Worm (Caenorhabditis elegans) whole organism, L2 larva: ENCODE data around the gene ZK688.7.
"Not testable (repeated sequence)": the region's sequence is repeated elsewhere in the genome, so short reads cannot be mapped to it uniquely, and the experiment has no call there.

ENCODE experiments used
- C34F6.9 ChIP-seq: fragments of 150-350 bp; optimal IDR thresholded peaks from 2 replicates; lab custom pipeline; 2014; ENCODE audit warnings: missing biosample characterization, missing genetic modification characterization
- R02D3.7 ChIP-seq: fragments of 150-350 bp; optimal IDR thresholded peaks from 2 replicates; lab custom pipeline; 2014; ENCODE audit warnings: missing biosample characterization, missing genetic modification characterization
- ZK546.5 ChIP-seq: sonication (generic microtip); optimal IDR thresholded peaks from 2 replicates; lab custom pipeline; 2017; ENCODE audit warnings: missing biosample characterization, missing genetic modification characterization
- ama-1 ChIP-seq: fragments of 150-350 bp; optimal IDR thresholded peaks from 2 replicates; lab custom pipeline; 2018; ENCODE audit warnings: inconsistent platforms
- ceh-16 ChIP-seq: fragments of 150-350 bp; optimal IDR thresholded peaks from 2 replicates; lab custom pipeline; 2014; ENCODE audit warnings: missing biosample characterization, missing genetic modification characterization
- ceh-82 ChIP-seq: fragments of 150-350 bp; optimal IDR thresholded peaks from 2 replicates; lab custom pipeline; 2014; ENCODE audit warnings: missing biosample characterization, missing genetic modification characterization
- crh-2 ChIP-seq: sonication (generic microtip); optimal IDR thresholded peaks from 2 replicates; lab custom pipeline; 2017; ENCODE audit warnings: missing biosample characterization, missing genetic modification characterization
- elt-1 ChIP-seq: fragments of 150-350 bp; optimal IDR thresholded peaks from 2 replicates; lab custom pipeline; 2014; ENCODE audit warnings: missing biosample characterization, missing genetic modification characterization
- fos-1 ChIP-seq: fragments of 150-350 bp; optimal IDR thresholded peaks from 2 replicates; lab custom pipeline; 2014; ENCODE audit warnings: missing biosample characterization, missing genetic modification characterization
- gmeb-1 ChIP-seq: fragments of 150-350 bp; optimal IDR thresholded peaks from 2 replicates; lab custom pipeline; 2014; ENCODE audit warnings: missing biosample characterization, missing genetic modification characterization
- lin-11 ChIP-seq: fragments of 150-350 bp; sonication (generic microtip); optimal IDR thresholded peaks from 2 replicates; lab custom pipeline; 2014; ENCODE audit warnings: missing biosample characterization, missing genetic modification characterization, inconsistent platforms, mixed read lengths
- lsy-2 ChIP-seq, 2 experiments: fragments of 150-350 bp in 1 of 2; sonication (generic microtip) in 1 of 2; optimal IDR thresholded peaks; 2 replicates each; lab custom pipeline; 2014 to 2017; ENCODE audit warnings: missing biosample characterization in 2 of 2, missing genetic modification characterization in 2 of 2
- mab-5 ChIP-seq: fragments of 150-350 bp; optimal IDR thresholded peaks from 2 replicates; lab custom pipeline; 2014; ENCODE audit warnings: missing biosample characterization, missing genetic modification characterization
- mbf-1 ChIP-seq: sonication (generic microtip); optimal IDR thresholded peaks from 2 replicates; lab custom pipeline; 2017; ENCODE audit warnings: missing biosample characterization, missing genetic modification characterization
- nhr-11 ChIP-seq: fragments of 150-350 bp; optimal IDR thresholded peaks from 2 replicates; lab custom pipeline; 2014; ENCODE audit warnings: missing biosample characterization, missing genetic modification characterization
- nhr-12 ChIP-seq: fragments of 150-350 bp; optimal IDR thresholded peaks from 2 replicates; lab custom pipeline; 2014; ENCODE audit warnings: missing biosample characterization, missing genetic modification characterization
- nhr-129 ChIP-seq: fragments of 150-350 bp; optimal IDR thresholded peaks from 2 replicates; lab custom pipeline; 2014; ENCODE audit warnings: missing biosample characterization, missing genetic modification characterization
- nhr-21 ChIP-seq: fragments of 150-350 bp; optimal IDR thresholded peaks from 2 replicates; lab custom pipeline; 2014; ENCODE audit warnings: missing biosample characterization, missing genetic modification characterization
- nhr-237 ChIP-seq: fragments of 150-350 bp; optimal IDR thresholded peaks from 2 replicates; lab custom pipeline; 2014; ENCODE audit warnings: missing biosample characterization, missing genetic modification characterization
- nhr-25 ChIP-seq: fragments of 150-350 bp; sonication (generic microtip); optimal IDR thresholded peaks from 3 replicates; lab custom pipeline; 2014; ENCODE audit warnings: missing biosample characterization, missing genetic modification characterization
- nhr-6 ChIP-seq: fragments of 150-350 bp; optimal IDR thresholded peaks from 2 replicates; lab custom pipeline; 2014; ENCODE audit warnings: missing biosample characterization, missing genetic modification characterization
- peb-1 ChIP-seq: fragments of 150-350 bp; optimal IDR thresholded peaks from 2 replicates; lab custom pipeline; 2014; ENCODE audit warnings: missing biosample characterization, missing genetic modification characterization
- sma-9 ChIP-seq, 2 experiments: fragments of 150-350 bp in 1 of 2; sonication (generic microtip) in 1 of 2; optimal IDR thresholded peaks; 2 replicates each; lab custom pipeline; 2014 to 2016; ENCODE audit warnings: missing genetic modification characterization in 2 of 2, mild to moderate bottlenecking in 1 of 2, missing biosample characterization in 1 of 2, missing compliant biosample characterization in 1 of 2, missing genetic modification reagents in 1 of 2, moderate library complexity in 1 of 2
- snpc-4 ChIP-seq: fragments of 150-350 bp; optimal IDR thresholded peaks from 2 replicates; lab custom pipeline; 2014; ENCODE audit warnings: missing biosample characterization, missing genetic modification characterization
- unc-39 ChIP-seq: fragments of 150-350 bp; optimal IDR thresholded peaks from 2 replicates; lab custom pipeline; 2014; ENCODE audit warnings: missing biosample characterization, missing genetic modification characterization
- unc-55 ChIP-seq: fragments of 150-350 bp; sonication (generic microtip); optimal IDR thresholded peaks from 3 replicates; lab custom pipeline; 2014; ENCODE audit warnings: missing biosample characterization, missing genetic modification reagents, missing genetic modification characterization
- ztf-11 ChIP-seq: sonication (generic microtip); optimal IDR thresholded peaks from 2 replicates; lab custom pipeline; 2017; ENCODE audit warnings: missing biosample characterization, missing genetic modification characterization
- ztf-4 ChIP-seq: fragments of 150-350 bp; optimal IDR thresholded peaks from 2 replicates; lab custom pipeline; 2014; ENCODE audit warnings: missing biosample characterization, missing genetic modification characterization

ZK688.7 gene

ce11 chrIII:7911621-7912020 is at the start of gene ZK688.7:
Gene ZK688.7 (minus strand): TSS chrIII:7911634.
- TF ChIP-seq nhr-129 (tag; lab: Kevin White, UChicago) = peak; percentile 57
- peak; percentile 13 for TF ChIP-seq crh-2
- TF ChIP-seq nhr-21 (tag; lab: Kevin White, UChicago) = no peak
- TF ChIP-seq ceh-82 (tag; lab: Kevin White, UChicago) = no peak
- TF ChIP-seq C34F6.9 (tag; lab: Kevin White, UChicago) = peak; percentile 51
- no peak for TF ChIP-seq peb-1 (tag; lab: Kevin White, UChicago)
- TF ChIP-seq fos-1 (tag; lab: Kevin White, UChicago) = peak; percentile 4
- TF ChIP-seq lsy-2 (tag; optimal IDR thresholded peaks at IDR 0.05; lab: Kevin White, UChicago) = peak in 1 of 2 experiments; percentile 38
- TF ChIP-seq nhr-25 (tag; lab: Kevin White, UChicago) = peak; percentile 56

ce11 chrIII:7958922-7959609 is 47.6 kb upstream of the ZK688.7 start, which contains the start of gene F54H12.10:
Gene F54H12.10 (minus strand): TSS chrIII:7958972.
- TF ChIP-seq sma-9 (GFP tag; optimal IDR thresholded peaks at IDR 0.05; lab: Kevin White, UChicago); sma-9 (tag; optimal IDR thresholded peaks at IDR 0.05; lab: Kevin White, UChicago); lsy-2 (tag; optimal IDR thresholded peaks at IDR 0.05; lab: Kevin White, UChicago); nhr-12 (tag; lab: Kevin White, UChicago): not testable (repeated sequence)

- peak in 1 of 2 experiments; percentile 40 for TF ChIP-seq lsy-2 (tag; optimal IDR thresholded peaks at IDR 0.05; lab: Kevin White, UChicago)
- no peak for TF ChIP-seq ZK546.5 (tag; lab: Kevin White, UChicago)
- TF ChIP-seq peb-1 (tag; lab: Kevin White, UChicago) = no peak
- TF ChIP-seq unc-55 (GFP tag; lab: Kevin White, UChicago) = peak; percentile 40
- no peak for TF ChIP-seq sma-9 (GFP tag; optimal IDR thresholded peaks at IDR 0.05; lab: Kevin White, UChicago)
- TF ChIP-seq sma-9 (tag; optimal IDR thresholded peaks at IDR 0.05; lab: Kevin White, UChicago) = no peak
- TF ChIP-seq nhr-11 = no peak
- TF ChIP-seq ceh-82 (tag; lab: Kevin White, UChicago) = no peak
- no peak for TF ChIP-seq ztf-11 (tag; lab: Kevin White, UChicago)
- peak; percentile 74 for TF ChIP-seq C34F6.9 (tag; lab: Kevin White, UChicago)
Measured at ce11 chrIII:7958085-7958484, 46.7 kb upstream of the ZK688.7 start, which contains the start of gene C29E4.11. Gene C29E4.11 (minus strand): TSS chrIII:7958114.

ce11 chrIII:7956965-7957364 is 45.5 kb upstream of the ZK688.7 start, which contains the start of gene C29E4.9:
Gene C29E4.9 (minus strand): TSS chrIII:7957065.
- TF ChIP-seq nhr-12 (tag; lab: Kevin White, UChicago) = no peak
- no peak for TF ChIP-seq lsy-2 (tag; optimal IDR thresholded peaks at IDR 0.05; lab: Kevin White, UChicago)
- no peak for TF ChIP-seq ama-1 (lab: Kevin White, UChicago)
- TF ChIP-seq ceh-16 = no peak
- no peak for TF ChIP-seq lin-11 (tag; lab: Kevin White, UChicago)
- no peak for TF ChIP-seq ztf-4 (tag; lab: Kevin White, UChicago)
- no peak for TF ChIP-seq mab-5
- no peak for TF ChIP-seq peb-1 (tag; lab: Kevin White, UChicago)

- no peak for TF ChIP-seq sma-9 (GFP tag; optimal IDR thresholded peaks at IDR 0.05; lab: Kevin White, UChicago)
- TF ChIP-seq sma-9 (tag; optimal IDR thresholded peaks at IDR 0.05; lab: Kevin White, UChicago) = no peak
- TF ChIP-seq ceh-16 = no peak
- no peak for TF ChIP-seq unc-39 (tag; lab: Kevin White, UChicago)
- no peak for TF ChIP-seq elt-1 (tag; lab: Kevin White, UChicago)
- TF ChIP-seq snpc-4 (tag; lab: Kevin White, UChicago) = no peak
- no peak for TF ChIP-seq mbf-1 (tag; lab: Kevin White, UChicago)
- no peak for TF ChIP-seq nhr-237
- TF ChIP-seq gmeb-1 (tag; lab: Kevin White, UChicago) = no peak
- no peak for TF ChIP-seq nhr-6 (tag; lab: Kevin White, UChicago)
- no peak for TF ChIP-seq nhr-25 (tag; lab: Kevin White, UChicago)
- no peak for TF ChIP-seq ztf-4 (tag; lab: Kevin White, UChicago)
- no peak for TF ChIP-seq unc-55 (GFP tag; lab: Kevin White, UChicago)
- no peak for TF ChIP-seq lin-11 (tag; lab: Kevin White, UChicago)
- no peak for TF ChIP-seq R02D3.7
Measured at ce11 chrIII:7953208-7953607, 41.8 kb upstream of the ZK688.7 start, which contains the start of gene let-754. Gene let-754 (minus strand): TSS chrIII:7953308.
